Worm (Caenorhabditis elegans) whole organism, early embryonic: ENCODE measurements around the gene jmjd-5.

Experiments
- B0310.2 ChIP-seq: sonication (generic microtip); optimal IDR thresholded peaks from 2 replicates; lab custom pipeline; 2016; ENCODE audit warnings: mild to moderate bottlenecking, missing genetic modification characterization, missing compliant biosample characterization
- F13C5.2 ChIP-seq: sonication (generic microtip); optimal IDR thresholded peaks from 2 replicates; lab custom pipeline; 2017; ENCODE audit warnings: mild to moderate bottlenecking, missing genetic modification characterization, inconsistent platforms, missing compliant biosample characterization
- aly-1 ChIP-seq: sonication (generic microtip); optimal IDR thresholded peaks from 2 replicates; lab custom pipeline; 2016; ENCODE audit warnings: missing genetic modification characterization, missing compliant biosample characterization
- ama-1 ChIP-seq: fragments of 150-350 bp; optimal IDR thresholded peaks from 2 replicates; lab custom pipeline; 2014
- ceh-13 ChIP-seq: fragments of 200-800 bp; sonication (Bioruptor generic); optimal IDR thresholded peaks from 2 replicates; lab custom pipeline; 2018; ENCODE audit warnings: mild to moderate bottlenecking, missing genetic modification characterization, missing compliant biosample characterization
- ceh-36 ChIP-seq: sonication (generic microtip); optimal IDR thresholded peaks from 2 replicates; lab custom pipeline; 2016; ENCODE audit warnings: missing genetic modification characterization, inconsistent platforms, missing compliant biosample characterization
- ets-7 ChIP-seq: sonication (generic microtip); optimal IDR thresholded peaks from 2 replicates; lab custom pipeline; 2016; ENCODE audit warnings: missing genotype, missing genetic modification characterization, missing compliant biosample characterization
- flt-1 ChIP-seq: fragments of 200-800 bp; sonication (Bioruptor generic); IDR thresholded peaks from 2 replicates; pipeline ENCODE4 v1.3.6; 2022; ENCODE audit warnings: missing genetic modification characterization, missing compliant biosample characterization
- hmbx-1 ChIP-seq: sonication (generic microtip); optimal IDR thresholded peaks from 2 replicates; lab custom pipeline; 2016; ENCODE audit warnings: mild to moderate bottlenecking, missing genetic modification characterization, missing compliant biosample characterization
- hmg-4 ChIP-seq: fragments of 200-800 bp; sonication (Bioruptor generic); optimal IDR thresholded peaks from 2 replicates; lab custom pipeline; 2018; ENCODE audit warnings: mild to moderate bottlenecking, missing genetic modification characterization, missing compliant biosample characterization
- hnd-1 ChIP-seq: sonication (generic microtip); optimal IDR thresholded peaks from 2 replicates; lab custom pipeline; 2016; ENCODE audit warnings: missing genetic modification characterization, missing compliant biosample characterization
- pes-1 ChIP-seq: fragments of 200-800 bp; sonication (Bioruptor generic); IDR thresholded peaks from 2 replicates; pipeline ENCODE4 v1.3.6; 2022; ENCODE audit warnings: missing genetic modification reagents, missing genetic modification characterization, missing compliant biosample characterization
- scrt-1 ChIP-seq: fragments of 200-800 bp; sonication (Bioruptor generic); IDR thresholded peaks from 2 replicates; pipeline ENCODE4 v1.3.6; 2022; ENCODE audit warnings: missing genetic modification characterization, missing compliant biosample characterization
- sea-1 ChIP-seq: fragments of 200-800 bp; sonication (Bioruptor generic); conservative IDR thresholded peaks from 2 replicates; pipeline ENCODE4 v1.3.6; 2022; ENCODE audit warnings: missing genetic modification characterization, missing compliant biosample characterization
- tbx-11 ChIP-seq: fragments of 200-800 bp; sonication (Bioruptor generic); IDR thresholded peaks from 2 replicates; pipeline ENCODE4 v1.3.6; 2022; ENCODE audit warnings: missing genetic modification characterization, missing compliant biosample characterization
- tbx-37 ChIP-seq: fragments of 200-800 bp; sonication (Bioruptor generic); conservative IDR thresholded peaks from 2 replicates; pipeline ENCODE4 v1.3.6; 2022; ENCODE audit warnings: missing genetic modification reagents, missing genetic modification characterization, missing compliant biosample characterization
- tra-4 ChIP-seq: sonication (generic microtip); optimal IDR thresholded peaks from 2 replicates; lab custom pipeline; 2017; ENCODE audit warnings: missing genetic modification characterization, missing compliant biosample characterization

Gene jmjd-5

ce11 chrV:11133516-11133915, 6.2 kb downstream of the jmjd-5 start:
- no peak for TF ChIP-seq ceh-36 (tag; lab: Kevin White, UChicago)
- no peak for TF ChIP-seq sea-1 (GFP tag; lab: Robert Waterston, UW)
- TF ChIP-seq hmbx-1 (tag; lab: Kevin White, UChicago): no peak
- no peak for TF ChIP-seq hmg-4 (GFP tag; lab: Kevin White, UChicago)
- TF ChIP-seq pes-1 (GFP tag; lab: Robert Waterston, UW): no peak
- TF ChIP-seq aly-1 (tag; lab: Kevin White, UChicago): no peak
- no peak for TF ChIP-seq B0310.2 (tag; lab: Kevin White, UChicago)
- TF ChIP-seq tbx-37 (GFP tag; lab: Robert Waterston, UW): no peak
- TF ChIP-seq ets-7 (tag; lab: Kevin White, UChicago): no peak
- TF ChIP-seq ama-1 (lab: Kevin White, UChicago): no peak
- TF ChIP-seq scrt-1: no peak
- TF ChIP-seq F13C5.2 (tag; lab: Kevin White, UChicago): no peak
- TF ChIP-seq hnd-1 (tag; lab: Kevin White, UChicago): no peak
- no peak for TF ChIP-seq tbx-11
- TF ChIP-seq tra-4 (tag; lab: Kevin White, UChicago): no peak
- no peak for TF ChIP-seq flt-1 (GFP tag; lab: Robert Waterston, UW)

ce11 chrV:11134296-11134695, 7.0 kb downstream of the jmjd-5 start, which contains the start of gene glb-3:
Gene glb-3 (plus strand): TSS chrV:11134596.
- no peak for TF ChIP-seq aly-1 (tag; lab: Kevin White, UChicago)
- no peak for TF ChIP-seq hmbx-1 (tag; lab: Kevin White, UChicago)
- no peak for TF ChIP-seq ceh-36 (tag; lab: Kevin White, UChicago)
- TF ChIP-seq F13C5.2 (tag; lab: Kevin White, UChicago): no peak
- no peak for TF ChIP-seq B0310.2 (tag; lab: Kevin White, UChicago)
- no peak for TF ChIP-seq ceh-13
- TF ChIP-seq tra-4 (tag; lab: Kevin White, UChicago): no peak
- TF ChIP-seq sea-1 (GFP tag; lab: Robert Waterston, UW): no peak
- no peak for TF ChIP-seq scrt-1
- TF ChIP-seq tbx-37 (GFP tag; lab: Robert Waterston, UW): no peak
- no peak for TF ChIP-seq flt-1 (GFP tag; lab: Robert Waterston, UW)
- TF ChIP-seq pes-1 (GFP tag; lab: Robert Waterston, UW): no peak
- no peak for TF ChIP-seq tbx-11
- no peak for TF ChIP-seq hmg-4 (GFP tag; lab: Kevin White, UChicago)

ce11 chrV:11140326-11140725, 13.0 kb downstream of the jmjd-5 start:
- TF ChIP-seq tbx-37 (GFP tag; lab: Robert Waterston, UW): no peak
- TF ChIP-seq B0310.2 (tag; lab: Kevin White, UChicago): no peak
- no peak for TF ChIP-seq sea-1 (GFP tag; lab: Robert Waterston, UW)
- no peak for TF ChIP-seq ama-1 (lab: Kevin White, UChicago)
- no peak for TF ChIP-seq ceh-13
- TF ChIP-seq scrt-1: no peak
- TF ChIP-seq tra-4 (tag; lab: Kevin White, UChicago): no peak
- TF ChIP-seq flt-1 (GFP tag; lab: Robert Waterston, UW): no peak
- no peak for TF ChIP-seq hmbx-1 (tag; lab: Kevin White, UChicago)
- no peak for TF ChIP-seq tbx-11
- TF ChIP-seq ceh-36 (tag; lab: Kevin White, UChicago): no peak
- TF ChIP-seq hnd-1 (tag; lab: Kevin White, UChicago): no peak
- no peak for TF ChIP-seq F13C5.2 (tag; lab: Kevin White, UChicago)
- TF ChIP-seq ets-7 (tag; lab: Kevin White, UChicago): no peak
- TF ChIP-seq aly-1 (tag; lab: Kevin White, UChicago): no peak
- no peak for TF ChIP-seq pes-1 (GFP tag; lab: Robert Waterston, UW)

ce11 chrV:11141179-11141578, 13.9 kb downstream of the jmjd-5 start, which contains the start of gene folt-1:
Gene folt-1 (plus strand): TSS chrV:11141479.
- TF ChIP-seq hmbx-1 (tag; lab: Kevin White, UChicago) (no peak), sea-1 (GFP tag; lab: Robert Waterston, UW) (no peak), ama-1 (lab: Kevin White, UChicago) (no peak), tra-4 (tag; lab: Kevin White, UChicago) (no peak), aly-1 (tag; lab: Kevin White, UChicago) (no peak), F13C5.2 (tag; lab: Kevin White, UChicago) (no peak), tbx-37 (GFP tag; lab: Robert Waterston, UW) (no peak), ceh-13 (no peak), ets-7 (tag; lab: Kevin White, UChicago) (no peak), hnd-1 (tag; lab: Kevin White, UChicago) (no peak)

ce11 chrV:11144694-11145093, 17.4 kb downstream of the jmjd-5 start, which contains the start of gene C06H2.7:
Gene C06H2.7 (minus strand): TSS chrV:11144794.
- TF ChIP-seq hmbx-1 (tag; lab: Kevin White, UChicago): no peak
- TF ChIP-seq tbx-11: no peak
- no peak for TF ChIP-seq sea-1 (GFP tag; lab: Robert Waterston, UW)
- no peak for TF ChIP-seq hnd-1 (tag; lab: Kevin White, UChicago)
- no peak for TF ChIP-seq F13C5.2 (tag; lab: Kevin White, UChicago)
- TF ChIP-seq tra-4 (tag; lab: Kevin White, UChicago): no peak
- TF ChIP-seq ama-1 (lab: Kevin White, UChicago): no peak
- TF ChIP-seq scrt-1: no peak
- no peak for TF ChIP-seq hmg-4 (GFP tag; lab: Kevin White, UChicago)
- no peak for TF ChIP-seq ceh-36 (tag; lab: Kevin White, UChicago)
- no peak for TF ChIP-seq B0310.2 (tag; lab: Kevin White, UChicago)
- no peak for TF ChIP-seq pes-1 (GFP tag; lab: Robert Waterston, UW)
- no peak for TF ChIP-seq flt-1 (GFP tag; lab: Robert Waterston, UW)
- TF ChIP-seq ceh-13: no peak

- TF ChIP-seq aly-1 (tag; lab: Kevin White, UChicago) (no peak), F13C5.2 (tag; lab: Kevin White, UChicago) (no peak), sea-1 (GFP tag; lab: Robert Waterston, UW) (no peak), flt-1 (GFP tag; lab: Robert Waterston, UW) (no peak), ceh-13 (no peak), ets-7 (tag; lab: Kevin White, UChicago) (no peak), B0310.2 (tag; lab: Kevin White, UChicago) (no peak), ama-1 (lab: Kevin White, UChicago) (no peak), hmbx-1 (tag; lab: Kevin White, UChicago) (no peak), pes-1 (GFP tag; lab: Robert Waterston, UW) (no peak), scrt-1 (no peak), ceh-36 (tag; lab: Kevin White, UChicago) (no peak), tbx-11 (no peak), tra-4 (tag; lab: Kevin White, UChicago) (no peak), hnd-1 (tag; lab: Kevin White, UChicago) (no peak), hmg-4 (GFP tag; lab: Kevin White, UChicago) (no peak)
Observed at ce11 chrV:11146958-11147779, 19.9 kb downstream of the jmjd-5 start, which contains the start of the genes T19C4.24 and nlp-33. Gene T19C4.24 (minus strand): TSS chrV:11147008. Gene nlp-33 (plus strand): TSS chrV:11147346.
